Worm (Caenorhabditis elegans) whole organism, late embryonic: Measurements from ENCODE around the gene paml-1.
A peak's percentile ranks its signal among the peaks of the same experiment; 100 is the strongest.
"Not testable (repeated sequence)": the region's sequence is repeated elsewhere in the genome, so short reads cannot be mapped to it uniquely, and the experiment has no call there.

Experiments used
- C08G9.2 ChIP-seq: sonication (generic microtip); optimal IDR thresholded peaks from 2 replicates; lab custom pipeline; 2016; ENCODE audit warnings: mild to moderate bottlenecking, missing genetic modification characterization, moderate library complexity, missing compliant biosample characterization
- C38D4.7 ChIP-seq: fragments of 200-800 bp; sonication (Bioruptor generic); optimal IDR thresholded peaks from 2 replicates; lab custom pipeline; 2018; ENCODE audit warnings: mild to moderate bottlenecking, missing genetic modification characterization, moderate library complexity, missing compliant biosample characterization
- K02D7.2 ChIP-seq: sonication (generic microtip); optimal IDR thresholded peaks from 2 replicates; lab custom pipeline; 2017; ENCODE audit warnings: mild to moderate bottlenecking, missing genetic modification characterization, missing compliant biosample characterization
- K09A11.1 ChIP-seq: sonication (generic microtip); optimal IDR thresholded peaks from 2 replicates; lab custom pipeline; 2017; ENCODE audit warnings: antibody characterized with exemption, mild to moderate bottlenecking, missing genetic modification characterization, missing compliant biosample characterization; ENCODE audit not compliant: insufficient read depth
- ahr-1 ChIP-seq: sonication (generic microtip); optimal IDR thresholded peaks from 2 replicates; lab custom pipeline; 2016; ENCODE audit warnings: missing genetic modification characterization, missing compliant biosample characterization
- ceh-14 ChIP-seq: sonication (generic microtip); optimal IDR thresholded peaks from 2 replicates; lab custom pipeline; 2016; ENCODE audit warnings: missing genotype, missing genetic modification characterization, missing compliant biosample characterization
- ceh-18 ChIP-seq: sonication (generic microtip); optimal IDR thresholded peaks from 2 replicates; lab custom pipeline; 2016; ENCODE audit warnings: missing genetic modification characterization, missing compliant biosample characterization
- ceh-22 ChIP-seq: sonication (generic microtip); optimal IDR thresholded peaks from 2 replicates; lab custom pipeline; 2017; ENCODE audit warnings: missing biosample characterization, missing genetic modification characterization
- ceh-24 ChIP-seq: sonication (generic microtip); optimal IDR thresholded peaks from 2 replicates; lab custom pipeline; 2016; ENCODE audit warnings: mild to moderate bottlenecking, missing genetic modification characterization, missing compliant biosample characterization
- ceh-31 ChIP-seq: sonication (generic microtip); optimal IDR thresholded peaks from 2 replicates; lab custom pipeline; 2016; ENCODE audit warnings: missing genetic modification characterization, missing compliant biosample characterization
- ceh-45 ChIP-seq: fragments of 200-800 bp; sonication (Bioruptor generic); IDR thresholded peaks from 2 replicates; pipeline ENCODE4 v1.3.6; 2022; ENCODE audit warnings: missing genetic modification reagents, missing genetic modification characterization, missing compliant biosample characterization
- ceh-6 ChIP-seq: fragments of 200-800 bp; sonication (Bioruptor generic); optimal IDR thresholded peaks from 2 replicates; lab custom pipeline; 2018; ENCODE audit warnings: mild to moderate bottlenecking, missing genetic modification characterization, missing compliant biosample characterization
- dve-1 ChIP-seq: sonication (generic microtip); optimal IDR thresholded peaks from 2 replicates; lab custom pipeline; 2017; ENCODE audit warnings: antibody characterized with exemption, mild to moderate bottlenecking, missing genetic modification characterization, missing compliant biosample characterization
- elt-2 ChIP-seq: sonication (generic microtip); optimal IDR thresholded peaks from 2 replicates; lab custom pipeline; 2016; ENCODE audit warnings: missing genetic modification reagents, missing genetic modification characterization, missing compliant biosample characterization
- elt-4 ChIP-seq: sonication (generic microtip); optimal IDR thresholded peaks from 2 replicates; lab custom pipeline; 2016; ENCODE audit warnings: missing genetic modification characterization, missing compliant biosample characterization
- ets-4 ChIP-seq: sonication (generic microtip); optimal IDR thresholded peaks from 2 replicates; lab custom pipeline; 2016; ENCODE audit warnings: missing genetic modification characterization, missing compliant biosample characterization
- fax-1 ChIP-seq: sonication (generic microtip); optimal IDR thresholded peaks from 2 replicates; lab custom pipeline; 2016; ENCODE audit warnings: missing genotype, missing genetic modification characterization, missing compliant biosample characterization
- fkh-6 ChIP-seq: sonication (generic microtip); optimal IDR thresholded peaks from 2 replicates; lab custom pipeline; 2016; ENCODE audit warnings: missing genetic modification characterization, missing compliant biosample characterization
- hlh-13 ChIP-seq: fragments of 200-800 bp; sonication (Bioruptor generic); optimal IDR thresholded peaks from 2 replicates; lab custom pipeline; 2018; ENCODE audit warnings: mild to moderate bottlenecking, missing genetic modification characterization, missing compliant biosample characterization
- hlh-15 ChIP-seq: sonication (generic microtip); optimal IDR thresholded peaks from 2 replicates; lab custom pipeline; 2016; ENCODE audit warnings: missing genetic modification characterization, missing compliant biosample characterization
- hlh-6 ChIP-seq: sonication (generic microtip); optimal IDR thresholded peaks from 2 replicates; lab custom pipeline; 2016; ENCODE audit warnings: missing genotype, missing genetic modification characterization, missing compliant biosample characterization
- hlh-8 ChIP-seq: sonication (generic microtip); optimal IDR thresholded peaks from 2 replicates; lab custom pipeline; 2016; ENCODE audit warnings: missing genotype, missing genetic modification characterization, missing compliant biosample characterization
- lim-6 ChIP-seq: sonication (generic microtip); optimal IDR thresholded peaks from 2 replicates; lab custom pipeline; 2016; ENCODE audit warnings: missing genetic modification characterization, missing compliant biosample characterization
- lin-11 ChIP-seq: fragments of 200-800 bp; sonication (Bioruptor generic); optimal IDR thresholded peaks from 2 replicates; lab custom pipeline; 2018; ENCODE audit warnings: mild to moderate bottlenecking, missing genetic modification characterization, missing compliant biosample characterization
- madf-2 ChIP-seq: sonication (generic microtip); optimal IDR thresholded peaks from 2 replicates; lab custom pipeline; 2017; ENCODE audit warnings: missing genetic modification characterization, missing compliant biosample characterization
- mec-3 ChIP-seq: sonication (generic microtip); optimal IDR thresholded peaks from 2 replicates; lab custom pipeline; 2016; ENCODE audit warnings: borderline replicate concordance, missing genetic modification characterization, missing compliant biosample characterization
- nfya-1 ChIP-seq: sonication (generic microtip); optimal IDR thresholded peaks from 2 replicates; lab custom pipeline; 2017; ENCODE audit warnings: missing genetic modification characterization, mild to moderate bottlenecking, missing compliant biosample characterization, antibody characterized with exemption, moderate library complexity
- npax-4 ChIP-seq: sonication (generic microtip); optimal IDR thresholded peaks from 2 replicates; lab custom pipeline; 2016; ENCODE audit warnings: missing genetic modification characterization, missing compliant biosample characterization
- odd-2 ChIP-seq: sonication (generic microtip); optimal IDR thresholded peaks from 2 replicates; lab custom pipeline; 2017; ENCODE audit warnings: antibody characterized with exemption, mild to moderate bottlenecking, missing genetic modification characterization, missing compliant biosample characterization
- pag-3 ChIP-seq: sonication (generic microtip); optimal IDR thresholded peaks from 2 replicates; lab custom pipeline; 2016; ENCODE audit warnings: missing compliant biosample characterization, missing genetic modification characterization, borderline replicate concordance
- pha-2 ChIP-seq: sonication (generic microtip); optimal IDR thresholded peaks from 2 replicates; lab custom pipeline; 2017; ENCODE audit warnings: mild to moderate bottlenecking, missing genetic modification characterization, missing compliant biosample characterization
- pqm-1 ChIP-seq: sonication (generic microtip); optimal IDR thresholded peaks from 2 replicates; lab custom pipeline; 2016; ENCODE audit warnings: missing genetic modification characterization, missing compliant biosample characterization
- pros-1 ChIP-seq: fragments of 150-350 bp; optimal IDR thresholded peaks from 2 replicates; lab custom pipeline; 2014; ENCODE audit warnings: missing biosample characterization, missing genetic modification reagents, missing genetic modification characterization
- ref-2 ChIP-seq: sonication (generic microtip); optimal IDR thresholded peaks from 2 replicates; lab custom pipeline; 2016; ENCODE audit warnings: missing genetic modification characterization, missing compliant biosample characterization
- rnt-1 ChIP-seq: sonication (generic microtip); optimal IDR thresholded peaks from 2 replicates; lab custom pipeline; 2016; ENCODE audit warnings: missing genetic modification characterization, missing compliant biosample characterization
- sdc-2 ChIP-seq: sonication (generic microtip); optimal IDR thresholded peaks from 2 replicates; lab custom pipeline; 2016; ENCODE audit warnings: missing genotype, missing genetic modification characterization, missing compliant biosample characterization
- sox-2 ChIP-seq: fragments of 200-800 bp; sonication (Bioruptor generic); IDR thresholded peaks from 2 replicates; pipeline ENCODE4 v1.3.6; 2022; ENCODE audit warnings: missing genetic modification reagents, missing genetic modification characterization, missing compliant biosample characterization
- tbx-7 ChIP-seq: sonication (generic microtip); optimal IDR thresholded peaks from 2 replicates; lab custom pipeline; 2016; ENCODE audit warnings: missing genotype, missing genetic modification characterization, missing compliant biosample characterization
- ttx-3 ChIP-seq: sonication (generic microtip); optimal IDR thresholded peaks from 2 replicates; lab custom pipeline; 2016; ENCODE audit warnings: missing genetic modification reagents, missing genetic modification characterization, missing compliant biosample characterization
- ztf-16 ChIP-seq: sonication (generic microtip); optimal IDR thresholded peaks from 2 replicates; lab custom pipeline; 2017; ENCODE audit warnings: missing genetic modification characterization, missing compliant biosample characterization

The paml-1 gene

ce11 chrIII:10270778-10271307 is 37.0 kb upstream of the paml-1 start, which contains the start of gene cnk-1 (continued):
- no peak for TF ChIP-seq lin-11 (tag; lab: Kevin White, UChicago)
- TF ChIP-seq sox-2 = peak; percentile 41
- no peak for TF ChIP-seq nfya-1 (tag; lab: Kevin White, UChicago)
- no peak for TF ChIP-seq odd-2 (tag; lab: Kevin White, UChicago)
- peak; percentile 55 for TF ChIP-seq ceh-18 (tag; lab: Kevin White, UChicago)
- TF ChIP-seq madf-2 (tag; lab: Kevin White, UChicago) = no peak
- TF ChIP-seq K02D7.2 (tag; lab: Kevin White, UChicago) = no peak
- no peak for TF ChIP-seq pha-2
- TF ChIP-seq pros-1 (tag; lab: Kevin White, UChicago) = no peak
- TF ChIP-seq rnt-1 = peak; percentile 51
- TF ChIP-seq tbx-7 (tag; lab: Kevin White, UChicago) = peak; percentile 72
- no peak for TF ChIP-seq ztf-16 (tag; lab: Kevin White, UChicago)
- no peak for TF ChIP-seq hlh-13
- TF ChIP-seq hlh-6 (tag; lab: Kevin White, UChicago) = peak; percentile 44
- TF ChIP-seq ttx-3 (tag; lab: Kevin White, UChicago) = no peak
- no peak for TF ChIP-seq ahr-1 (tag; lab: Kevin White, UChicago)
- no peak for TF ChIP-seq pag-3 (tag; lab: Kevin White, UChicago)
- TF ChIP-seq fax-1 (tag; lab: Kevin White, UChicago) = peak; percentile 10
- peak; percentile 84 for TF ChIP-seq ets-4
- no peak for TF ChIP-seq elt-4 (tag; lab: Kevin White, UChicago)
- TF ChIP-seq pqm-1 (tag; lab: Kevin White, UChicago) = no peak
- TF ChIP-seq npax-4 (tag; lab: Kevin White, UChicago) = no peak
- no peak for TF ChIP-seq sdc-2 (tag; lab: Kevin White, UChicago)
- peak; percentile 39 for TF ChIP-seq lim-6 (tag; lab: Kevin White, UChicago)

DNA sequence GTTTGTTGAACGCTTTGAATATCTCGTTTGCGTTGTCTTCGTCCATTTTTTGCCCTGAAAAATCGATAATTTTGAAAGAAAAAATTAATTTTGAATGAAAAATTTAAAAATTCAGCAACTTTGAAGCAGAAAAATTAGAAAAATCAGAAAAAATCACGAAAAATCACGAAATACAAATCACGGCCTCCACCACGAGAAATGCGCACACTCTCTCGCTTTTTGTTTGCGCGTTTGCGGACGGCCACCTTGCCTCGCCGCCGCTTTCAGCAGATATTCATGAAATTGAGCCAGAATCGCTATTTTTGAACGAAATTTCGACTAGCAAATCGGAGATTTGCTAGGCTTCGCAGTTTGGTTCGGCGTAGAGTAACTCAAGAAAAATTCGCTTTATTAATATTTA is 32.9 kb upstream of the paml-1 start, which contains the start of gene inpp-4B:
TSS of gene inpp-4B (minus strand) at position 54 of the 400 bp plus-strand sequence.
- not testable (repeated sequence) for TF ChIP-seq ceh-22, C08G9.2, dve-1 (tag; lab: Kevin White, UChicago)

ce11 chrIII:10261682-10262081 is 27.8 kb upstream of the paml-1 start, which contains the start of gene bbs-5:
Gene bbs-5, minus strand, starts transcription at chrIII:10261782.
- TF ChIP-seq ref-2 = no peak
- no peak for TF ChIP-seq ceh-31 (tag; lab: Kevin White, UChicago)
- no peak for TF ChIP-seq elt-4 (tag; lab: Kevin White, UChicago)
- TF ChIP-seq pros-1 (tag; lab: Kevin White, UChicago) = no peak
- TF ChIP-seq ceh-14 = no peak
- TF ChIP-seq ceh-6 = no peak
- no peak for TF ChIP-seq hlh-15 (tag; lab: Kevin White, UChicago)
- TF ChIP-seq mec-3 = no peak
- TF ChIP-seq lim-6 (tag; lab: Kevin White, UChicago) = no peak
- TF ChIP-seq rnt-1 = no peak
- TF ChIP-seq hlh-8 (tag; lab: Kevin White, UChicago) = no peak
- TF ChIP-seq fkh-6 (tag; lab: Kevin White, UChicago) = no peak
- TF ChIP-seq ceh-22 (tag; lab: Kevin White, UChicago) = no peak
- TF ChIP-seq ceh-45 (GFP tag; lab: Robert Waterston, UW) = no peak
- TF ChIP-seq ahr-1 (tag; lab: Kevin White, UChicago) = no peak

- TF ChIP-seq pha-2 (no peak), ttx-3 (tag; lab: Kevin White, UChicago) (no peak), ref-2 (no peak), mec-3 (no peak), lim-6 (tag; lab: Kevin White, UChicago) (no peak), nfya-1 (tag; lab: Kevin White, UChicago) (no peak), npax-4 (tag; lab: Kevin White, UChicago) (no peak), madf-2 (tag; lab: Kevin White, UChicago) (no peak), ceh-24 (no peak), pag-3 (tag; lab: Kevin White, UChicago) (no peak), ceh-14 (no peak), fkh-6 (tag; lab: Kevin White, UChicago) (no peak), pqm-1 (tag; lab: Kevin White, UChicago) (no peak), C38D4.7 (GFP tag; lab: Kevin White, UChicago) (no peak), K09A11.1 (tag; lab: Kevin White, UChicago) (no peak), pros-1 (tag; lab: Kevin White, UChicago) (no peak), elt-2 (tag; lab: Kevin White, UChicago) (no peak), hlh-13 (no peak)
These were observed 27.4 kb upstream of the paml-1 start for ce11 chrIII:10261256-10261655.
